Fruit fly (Drosophila melanogaster) whole organism, embryonic: Measurements from ENCODE around the gene TBC1D16.

Experiments
- Adf1 ChIP-seq: fragments of 200-800 bp; sonication (Bioruptor generic); IDR thresholded peaks from 2 replicates; pipeline ENCODE4 v1.3.6; 2022; ENCODE audit warnings: missing biosample characterization, missing genetic modification characterization
- Atf6 ChIP-seq: fragments of 200-800 bp; sonication (Bioruptor generic); IDR thresholded peaks from 2 replicates; pipeline ENCODE4 v1.3.6; 2022; ENCODE audit warnings: missing biosample characterization, missing genetic modification characterization
- CG10565 ChIP-seq: fragments of 200-800 bp; sonication (Bioruptor generic); optimal IDR thresholded peaks from 3 replicates; lab custom pipeline; 2016; ENCODE audit warnings: missing biosample characterization, mild to moderate bottlenecking, missing genetic modification characterization
- CG10979 ChIP-seq: fragments of 200-800 bp; sonication (Bioruptor generic); optimal IDR thresholded peaks from 2 replicates; lab custom pipeline; 2018; ENCODE audit warnings: missing biosample characterization, mild to moderate bottlenecking, missing genetic modification characterization, moderate library complexity
- CG13287 ChIP-seq: fragments of 200-800 bp; sonication (Bioruptor generic); IDR thresholded peaks from 2 replicates; pipeline ENCODE4 v1.3.6; 2022; ENCODE audit warnings: missing biosample characterization, missing genetic modification characterization; ENCODE audit not compliant: partially characterized antibody
- CG16813 ChIP-seq: fragments of 200-800 bp; sonication (Bioruptor generic); IDR thresholded peaks from 3 replicates; pipeline ENCODE4 v1.3.6; 2022; ENCODE audit warnings: missing biosample characterization, missing genetic modification characterization; ENCODE audit not compliant: partially characterized antibody
- CG17612 ChIP-seq: fragments of 200-800 bp; sonication (Bioruptor generic); IDR thresholded peaks from 2 replicates; pipeline ENCODE4 v1.3.6; 2022; ENCODE audit warnings: missing biosample characterization, missing genetic modification characterization
- CG18262 ChIP-seq: fragments of 200-800 bp; optimal IDR thresholded peaks from 3 replicates; lab custom pipeline; 2019; ENCODE audit warnings: missing biosample characterization, mild to moderate bottlenecking, missing genetic modification characterization, moderate library complexity
- CG2116 ChIP-seq: fragments of 200-800 bp; sonication (Bioruptor generic); optimal IDR thresholded peaks from 3 replicates; lab custom pipeline; 2018; ENCODE audit warnings: missing biosample characterization, mild to moderate bottlenecking, missing genetic modification characterization
- CG2120 ChIP-seq: fragments of 200-800 bp; sonication (Bioruptor generic); optimal IDR thresholded peaks from 3 replicates; lab custom pipeline; 2016; ENCODE audit warnings: missing biosample characterization, missing genetic modification characterization
- CG31388 ChIP-seq: fragments of 200-800 bp; sonication (Bioruptor generic); optimal IDR thresholded peaks from 2 replicates; lab custom pipeline; 2016; ENCODE audit warnings: missing biosample characterization, missing genetic modification characterization
- CG3995 ChIP-seq: fragments of 200-800 bp; sonication (Bioruptor generic); optimal IDR thresholded peaks from 3 replicates; lab custom pipeline; 2016; ENCODE audit warnings: missing biosample characterization, missing genetic modification characterization
- CG6765 ChIP-seq: fragments of 200-800 bp; sonication (Bioruptor generic); optimal IDR thresholded peaks from 3 replicates; lab custom pipeline; 2017; ENCODE audit warnings: missing biosample characterization, mild to moderate bottlenecking, missing genetic modification characterization
- CG7357 ChIP-seq: fragments of 200-800 bp; sonication (Bioruptor generic); IDR thresholded peaks from 3 replicates; pipeline ENCODE4 v1.3.6; 2022; ENCODE audit warnings: missing biosample characterization, missing genetic modification characterization
- CkIIα-i1 ChIP-seq: fragments of 200-800 bp; sonication (Bioruptor generic); IDR thresholded peaks from 2 replicates; pipeline ENCODE4 v1.3.6; 2022; ENCODE audit warnings: missing biosample characterization, missing genetic modification characterization
- Doc2 ChIP-seq: fragments of 200-800 bp; sonication (Bioruptor generic); IDR thresholded peaks from 2 replicates; pipeline ENCODE4 v1.3.6; 2022; ENCODE audit warnings: missing biosample characterization, missing genetic modification characterization
- Fer3 ChIP-seq: fragments of 200-800 bp; sonication (Bioruptor generic); optimal IDR thresholded peaks from 2 replicates; lab custom pipeline; 2018; ENCODE audit warnings: missing biosample characterization, mild to moderate bottlenecking, missing genetic modification characterization, moderate library complexity
- HLH3B ChIP-seq: fragments of 200-800 bp; sonication (Bioruptor generic); IDR thresholded peaks from 2 replicates; pipeline ENCODE4 v1.3.6; 2022; ENCODE audit warnings: missing biosample characterization, missing genetic modification characterization
- Hr51 ChIP-seq, 2 experiments: fragments of 200-800 bp; sonication (Bioruptor generic); optimal IDR thresholded peaks; 2 replicates in 1 of 2; 3 replicates in 1 of 2; lab custom pipeline; 2016 to 2018; ENCODE audit warnings: missing biosample characterization in 2 of 2, missing genetic modification characterization in 2 of 2, mild to moderate bottlenecking in 1 of 2, moderate library complexity in 1 of 2
- Hr78 ChIP-seq, 2 experiments: fragments of 200-800 bp in 1 of 2; fragments of >200 bp in 1 of 2; sonication (Bioruptor generic) in 1 of 2; optimal IDR thresholded peaks; 2 replicates each; lab custom pipeline; 2017 to 2019; ENCODE audit warnings: missing biosample characterization in 2 of 2, missing genetic modification characterization in 2 of 2, mild to moderate bottlenecking in 1 of 2, moderate library complexity in 1 of 2
- Kr ChIP-seq: fragments of 200-800 bp; sonication (Bioruptor generic); optimal IDR thresholded peaks from 2 replicates; lab custom pipeline; 2017; ENCODE audit warnings: missing biosample characterization, mild to moderate bottlenecking, missing genetic modification characterization
- Max ChIP-seq: fragments of 200-800 bp; sonication (Bioruptor generic); optimal IDR thresholded peaks from 2 replicates; lab custom pipeline; 2016; ENCODE audit warnings: missing biosample characterization, mild to moderate bottlenecking, missing genetic modification characterization
- Nf-YB ChIP-seq: fragments of 200-800 bp; sonication (Bioruptor generic); optimal IDR thresholded peaks from 3 replicates; lab custom pipeline; 2019; ENCODE audit warnings: missing biosample characterization, mild to moderate bottlenecking, missing genetic modification characterization, moderate library complexity
- Oli ChIP-seq: fragments of 200-800 bp; sonication (Bioruptor generic); optimal IDR thresholded peaks from 2 replicates; lab custom pipeline; 2018; ENCODE audit warnings: missing biosample characterization, mild to moderate bottlenecking, missing genetic modification characterization, moderate library complexity
- Ravus ChIP-seq: fragments of 200-800 bp; sonication (Bioruptor generic); IDR thresholded peaks from 2 replicates; pipeline ENCODE4 v1.3.6; 2022; ENCODE audit warnings: missing biosample characterization, missing genetic modification characterization
- Sin3A ChIP-seq: fragments of >200 bp; optimal IDR thresholded peaks from 2 replicates; lab custom pipeline; 2018
- Xbp1 ChIP-seq: fragments of 200-800 bp; sonication (Bioruptor generic); optimal IDR thresholded peaks from 3 replicates; lab custom pipeline; 2016; ENCODE audit warnings: missing biosample characterization, mild to moderate bottlenecking, missing genetic modification characterization
- al ChIP-seq: fragments of 200-800 bp; sonication (Bioruptor generic); IDR thresholded peaks from 2 replicates; pipeline ENCODE4 v1.3.6; 2022; ENCODE audit warnings: missing biosample characterization, missing genetic modification characterization
- az2 ChIP-seq: fragments of 200-800 bp; sonication (Bioruptor generic); optimal IDR thresholded peaks from 3 replicates; lab custom pipeline; 2016; ENCODE audit warnings: missing biosample characterization, missing genetic modification characterization
- btn ChIP-seq: fragments of 200-800 bp; sonication (Bioruptor generic); optimal IDR thresholded peaks from 2 replicates; lab custom pipeline; 2016; ENCODE audit warnings: missing biosample characterization, missing genetic modification characterization
- caup ChIP-seq: fragments of 200-800 bp; sonication (Bioruptor generic); optimal IDR thresholded peaks from 3 replicates; lab custom pipeline; 2017; ENCODE audit warnings: missing biosample characterization, mild to moderate bottlenecking, missing genetic modification characterization, moderate library complexity; ENCODE audit not compliant: severe bottlenecking
- crp ChIP-seq, 2 experiments: fragments of 200-800 bp; sonication (Bioruptor generic); optimal IDR thresholded peaks; 2 replicates in 1 of 2; 3 replicates in 1 of 2; lab custom pipeline; 2017; ENCODE audit warnings: missing biosample characterization in 2 of 2, missing genetic modification characterization in 2 of 2, mild to moderate bottlenecking in 1 of 2, moderate library complexity in 1 of 2
- ewg ChIP-seq: fragments of 200-800 bp; sonication (Bioruptor generic); optimal IDR thresholded peaks from 3 replicates; lab custom pipeline; 2017; ENCODE audit warnings: mild to moderate bottlenecking, missing biosample characterization, missing genetic modification reagents, missing genetic modification characterization
- eyg ChIP-seq: fragments of 200-800 bp; sonication (Bioruptor generic); optimal IDR thresholded peaks from 3 replicates; lab custom pipeline; 2016; ENCODE audit warnings: missing biosample characterization, missing genetic modification characterization
- fd3F ChIP-seq: fragments of 200-800 bp; sonication (Bioruptor generic); optimal IDR thresholded peaks from 2 replicates; lab custom pipeline; 2018; ENCODE audit warnings: missing biosample characterization, mild to moderate bottlenecking, missing genetic modification characterization, moderate library complexity
- fu2 ChIP-seq: fragments of 200-800 bp; sonication (Bioruptor generic); optimal IDR thresholded peaks from 2 replicates; lab custom pipeline; 2016; ENCODE audit warnings: missing biosample characterization, missing genetic modification characterization
- jing ChIP-seq: fragments of 200-800 bp; sonication (Bioruptor generic); optimal IDR thresholded peaks from 2 replicates; lab custom pipeline; 2018; ENCODE audit warnings: missing biosample characterization, mild to moderate bottlenecking, missing genetic modification characterization
- jumu ChIP-seq: fragments of 200-800 bp; sonication (Bioruptor generic); optimal IDR thresholded peaks from 3 replicates; lab custom pipeline; 2016; ENCODE audit warnings: missing biosample characterization, missing genetic modification characterization
- mam ChIP-seq: fragments of 200-800 bp; sonication (Bioruptor generic); optimal IDR thresholded peaks from 3 replicates; lab custom pipeline; 2016; ENCODE audit warnings: missing biosample characterization, missing genetic modification characterization
- pho ChIP-seq: fragments of 200-800 bp; sonication (Bioruptor generic); optimal IDR thresholded peaks from 2 replicates; lab custom pipeline; 2016; ENCODE audit warnings: missing biosample characterization, missing genetic modification characterization
- ranshi ChIP-seq: fragments of 200-800 bp; sonication (Bioruptor generic); IDR thresholded peaks from 2 replicates; pipeline ENCODE4 v1.3.6; 2022; ENCODE audit warnings: missing biosample characterization, missing genetic modification characterization
- ro ChIP-seq: fragments of 200-800 bp; sonication (Bioruptor generic); IDR thresholded peaks from 2 replicates; pipeline ENCODE4 v1.3.6; 2022; ENCODE audit warnings: missing biosample characterization, missing genetic modification characterization
- scrt ChIP-seq: fragments of 200-800 bp; sonication (Bioruptor generic); optimal IDR thresholded peaks from 2 replicates; lab custom pipeline; 2018; ENCODE audit warnings: missing biosample characterization, mild to moderate bottlenecking, missing genetic modification characterization, moderate library complexity
- sens ChIP-seq: fragments of 200-800 bp; sonication (Bioruptor generic); peaks from one replicate; lab custom pipeline; 2016; ENCODE audit warnings: missing biosample characterization, missing genetic modification characterization
- sisA ChIP-seq: fragments of 200-800 bp; sonication (Bioruptor generic); IDR thresholded peaks from 2 replicates; pipeline ENCODE4 v1.3.6; 2022; ENCODE audit warnings: missing biosample characterization, missing genetic modification characterization
- ssp ChIP-seq: fragments of 200-800 bp; sonication (Bioruptor generic); IDR thresholded peaks from 2 replicates; pipeline ENCODE4 v1.3.6; 2022; ENCODE audit warnings: missing biosample characterization, missing genetic modification characterization
- stc ChIP-seq: fragments of 200-800 bp; sonication (Bioruptor generic); IDR thresholded peaks from 2 replicates; pipeline ENCODE4 v1.3.6; 2022; ENCODE audit warnings: missing biosample characterization, missing genetic modification characterization
- tio ChIP-seq: fragments of 200-800 bp; sonication (Bioruptor generic); optimal IDR thresholded peaks from 2 replicates; lab custom pipeline; 2017; ENCODE audit warnings: missing biosample characterization, missing genetic modification characterization, inconsistent platforms
- tll ChIP-seq, 2 experiments: fragments of 200-800 bp in 1 of 2; fragments of >200 bp in 1 of 2; sonication (Bioruptor generic) in 1 of 2; optimal IDR thresholded peaks; 2 replicates each; lab custom pipeline; 2017 to 2019; ENCODE audit warnings: missing biosample characterization in 2 of 2, missing genetic modification characterization in 2 of 2, mild to moderate bottlenecking in 1 of 2, moderate library complexity in 1 of 2
- unpg ChIP-seq: fragments of 200-800 bp; sonication (Bioruptor generic); optimal IDR thresholded peaks from 3 replicates; lab custom pipeline; 2018; ENCODE audit warnings: missing biosample characterization, mild to moderate bottlenecking, missing genetic modification characterization, moderate library complexity
- yki ChIP-seq: fragments of >200 bp; optimal IDR thresholded peaks from 3 replicates; lab custom pipeline; 2018

The TBC1D16 gene

DNA sequence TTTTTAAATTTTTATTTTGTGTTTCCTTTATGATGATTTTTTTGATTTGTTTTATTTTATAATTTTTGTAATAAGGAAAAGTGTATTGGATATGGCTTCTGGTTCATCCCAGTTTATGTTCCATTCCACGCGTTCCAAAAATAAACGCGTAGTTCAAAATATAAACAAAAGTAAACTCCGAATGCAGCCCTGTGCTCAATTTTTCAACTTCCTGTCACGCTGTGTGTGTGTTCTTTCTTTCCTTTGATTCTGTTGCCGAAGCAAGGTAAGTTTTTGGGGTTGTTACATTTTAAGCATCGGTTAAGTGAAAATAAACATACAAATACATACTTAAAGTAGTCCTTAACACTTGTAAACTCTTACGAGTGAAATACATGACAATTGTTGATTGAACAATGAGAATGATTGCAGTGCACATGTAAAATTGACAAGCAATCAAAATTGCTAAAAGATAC, 27.3 kb downstream of the TBC1D16 start, which contains the start of the genes Ip259 and RpS27A (continued):
- peak; percentile 66 for TF ChIP-seq Atf6 (GFP tag; lab: Robert Waterston, UW)
- TF ChIP-seq Hr78 (GFP tag; optimal IDR thresholded peaks at IDR 0.05; lab: Kevin White, UChicago) = no peak
- TF ChIP-seq CG17612 (GFP tag; lab: Robert Waterston, UW) = no peak
- TF ChIP-seq ro (GFP tag; lab: Robert Waterston, UW) = no peak
- peak; percentile 64 for TF ChIP-seq ewg (GFP tag; lab: Kevin White, UChicago)
- peak; percentile 55 for TF ChIP-seq az2
- TF ChIP-seq al = peak; percentile 56
- TF ChIP-seq CkIIα-i1 = no peak
- peak in 1 of 2 experiments; percentile 38 for TF ChIP-seq Hr51 (GFP tag; optimal IDR thresholded peaks at IDR 0.05; lab: Kevin White, UChicago)
- no peak for TF ChIP-seq tll (GFP tag; optimal IDR thresholded peaks at IDR 0.05; lab: Kevin White, UChicago)
- peak; percentile 73; the same call in 1 of the 2 replicates for TF ChIP-seq HLH3B (GFP tag; lab: Robert Waterston, UW)
- peak; percentile 60 for TF ChIP-seq CG3995 (GFP tag; lab: Kevin White, UChicago)
- peak; percentile 75 for TF ChIP-seq stc (GFP tag; lab: Robert Waterston, UW)
- peak; percentile 41 for TF ChIP-seq eyg (GFP tag; lab: Kevin White, UChicago)
- TF ChIP-seq Xbp1 (GFP tag; lab: Kevin White, UChicago) = peak; percentile 75
- peak; percentile 71 for TF ChIP-seq mam
- TF ChIP-seq CG10565 (GFP tag; lab: Kevin White, UChicago) = no peak
- TF ChIP-seq CG10979 (tag; lab: Kevin White, UChicago) = peak; percentile 57
- TF ChIP-seq btn (GFP tag; lab: Kevin White, UChicago) = peak; percentile 32
- TF ChIP-seq Ravus (GFP tag; lab: Robert Waterston, UW) = no peak
- peak; percentile 86 for TF ChIP-seq Max (GFP tag; lab: Kevin White, UChicago)
- TF ChIP-seq sisA = no peak; the same call in 1 of the 2 replicates
- peak; percentile 86 for TF ChIP-seq CG6765 (GFP tag; lab: Kevin White, UChicago)
- no peak for TF ChIP-seq Oli (tag; lab: Kevin White, UChicago)
- peak; percentile 96 for TF ChIP-seq ssp (GFP tag; lab: Robert Waterston, UW)
- TF ChIP-seq CG13287 (GFP tag; lab: Robert Waterston, UW) = no peak; the same call in 1 of the 2 replicates
- peak; percentile 76 for TF ChIP-seq unpg (GFP tag; lab: Kevin White, UChicago)
- TF ChIP-seq pho (GFP tag; lab: Kevin White, UChicago) = peak; percentile 50
- TF ChIP-seq CG16813 = no peak
- TF ChIP-seq Fer3 (tag; lab: Kevin White, UChicago) = peak; percentile 85
- peak; percentile 58 for TF ChIP-seq fd3F (GFP tag; lab: Kevin White, UChicago)
- TF ChIP-seq Doc2 (GFP tag; lab: Robert Waterston, UW) = no peak
- TF ChIP-seq yki (lab: Kevin White, UChicago) = no peak
- TF ChIP-seq Adf1 = peak; percentile 37
- TF ChIP-seq Kr (GFP tag; lab: Kevin White, UChicago) = no peak
- TF ChIP-seq crp (GFP tag; optimal IDR thresholded peaks at IDR 0.05; lab: Kevin White, UChicago) = peak in 1 of 2 experiments; percentile 47
- no peak; the same call in 1 of the 2 replicates for TF ChIP-seq ranshi (GFP tag; lab: Robert Waterston, UW)
- TF ChIP-seq caup (GFP tag; lab: Kevin White, UChicago) = peak; percentile 93
- TF ChIP-seq CG31388 (GFP tag; lab: Kevin White, UChicago) = no peak
- peak; percentile 56 for TF ChIP-seq CG2120 (GFP tag; lab: Kevin White, UChicago)
- no peak for TF ChIP-seq jumu (GFP tag; lab: Kevin White, UChicago)
- TF ChIP-seq CG18262 (tag; lab: Kevin White, UChicago) = peak; percentile 54
- peak; percentile 74 for TF ChIP-seq scrt (GFP tag; lab: Kevin White, UChicago)
- TF ChIP-seq fu2 (GFP tag; lab: Kevin White, UChicago) = peak; percentile 69
- peak; percentile 98 for TF ChIP-seq CG2116
- TF ChIP-seq Sin3A (lab: Kevin White, UChicago) = no peak
- TF ChIP-seq tio (GFP tag; lab: Kevin White, UChicago) = peak; percentile 71
- no peak for TF ChIP-seq jing (GFP tag; lab: Kevin White, UChicago)
- peak; percentile 61; the same call in 1 of the 3 replicates for TF ChIP-seq CG7357
- TF ChIP-seq sens (GFP tag; lab: Kevin White, UChicago) = peak; percentile 74
- TF ChIP-seq Nf-YB (GFP tag; lab: Kevin White, UChicago) = peak; percentile 58
